Worm (Caenorhabditis elegans) whole organism, mixed stage, embryonic: ENCODE results near the gene nhr-108.

ENCODE experiments used
- blmp-1 ChIP-seq: fragments of 150-350 bp; optimal IDR thresholded peaks from 2 replicates; lab custom pipeline; 2014; ENCODE audit warnings: missing biosample characterization, missing genetic modification characterization
- elt-3 ChIP-seq: fragments of 150-350 bp; optimal IDR thresholded peaks from 2 replicates; lab custom pipeline; 2014; ENCODE audit warnings: missing biosample characterization, missing genetic modification characterization
- lin-13 ChIP-seq: fragments of 150-350 bp; optimal IDR thresholded peaks from 2 replicates; lab custom pipeline; 2014; ENCODE audit warnings: missing biosample characterization, missing genetic modification characterization
- nhr-237 ChIP-seq: fragments of 150-350 bp; optimal IDR thresholded peaks from 2 replicates; lab custom pipeline; 2014; ENCODE audit warnings: missing biosample characterization, missing genetic modification characterization
- sem-2 ChIP-seq: fragments of 200-800 bp; sonication (Bioruptor generic); optimal IDR thresholded peaks from 2 replicates; lab custom pipeline; 2018; ENCODE audit warnings: mild to moderate bottlenecking, missing genetic modification characterization, missing compliant biosample characterization
- sptf-1 ChIP-seq: sonication (generic microtip); optimal IDR thresholded peaks from 2 replicates; lab custom pipeline; 2017; ENCODE audit warnings: mild to moderate bottlenecking, missing genetic modification characterization, moderate library complexity, missing compliant biosample characterization
- unc-39 ChIP-seq: fragments of 150-350 bp; optimal IDR thresholded peaks from 2 replicates; lab custom pipeline; 2014; ENCODE audit warnings: missing biosample characterization, missing genetic modification characterization

- no peak for TF ChIP-seq sem-2 (GFP tag; lab: Kevin White, UChicago)
- TF ChIP-seq lin-13, result no peak
- TF ChIP-seq elt-3 (tag; lab: Kevin White, UChicago), result no peak
- TF ChIP-seq unc-39 (tag; lab: Kevin White, UChicago), result no peak
- no peak for TF ChIP-seq sptf-1 (tag; lab: Kevin White, UChicago)
- no peak for TF ChIP-seq nhr-237 (tag; lab: Kevin White, UChicago)
- TF ChIP-seq blmp-1 (tag; lab: Kevin White, UChicago), result no peak
These were observed 32.8 kb upstream of the nhr-108 start, which contains the start of gene F36G9.3 for ce11 chrV:15957098-15957497.
